Fruit fly (Drosophila melanogaster) whole organism, wandering third instar larva: Measurements from ENCODE around the gene CNMa.

ENCODE experiments used
- CG9705 ChIP-seq: fragments of 200-800 bp; sonication (Bioruptor generic); optimal IDR thresholded peaks from 2 replicates; lab custom pipeline; 2018; ENCODE audit warnings: missing biosample characterization, mild to moderate bottlenecking, missing genetic modification characterization
- CrebA ChIP-seq: fragments of 200-800 bp; sonication (Bioruptor generic); optimal IDR thresholded peaks from 2 replicates; lab custom pipeline; 2016; ENCODE audit warnings: missing biosample characterization, mild to moderate bottlenecking, missing genetic modification characterization, borderline replicate concordance
- Dfd ChIP-seq: fragments of >200 bp; optimal IDR thresholded peaks from 2 replicates; lab custom pipeline; 2017; ENCODE audit warnings: missing biosample characterization, missing genetic modification characterization
- Dif ChIP-seq: fragments of 200-275, 200-300 bp; sonication (Bioruptor generic); optimal IDR thresholded peaks from 2 replicates; lab custom pipeline; 2018; ENCODE audit warnings: missing biosample characterization, missing genetic modification characterization; ENCODE audit not compliant: partially characterized antibody
- GATAd ChIP-seq: sonication (Bioruptor generic); optimal IDR thresholded peaks from 2 replicates; lab custom pipeline; 2016; ENCODE audit warnings: missing biosample characterization, missing genetic modification characterization
- HLH106 ChIP-seq: fragments of 200-800 bp; optimal IDR thresholded peaks from 3 replicates; lab custom pipeline; 2019; ENCODE audit warnings: missing biosample characterization, mild to moderate bottlenecking, missing genetic modification characterization, moderate library complexity
- Hnf4 ChIP-seq: fragments of 200-800 bp; sonication (Bioruptor generic); optimal IDR thresholded peaks from 2 replicates; lab custom pipeline; 2016; ENCODE audit warnings: missing biosample characterization, mild to moderate bottlenecking, missing genetic modification characterization
- Hr78 ChIP-seq: fragments of >200 bp; optimal IDR thresholded peaks from 2 replicates; lab custom pipeline; 2017; ENCODE audit warnings: missing biosample characterization, missing genetic modification characterization
- Hr83 ChIP-seq: fragments of 200-300 bp; sonication (Bioruptor generic); optimal IDR thresholded peaks from 2 replicates; lab custom pipeline; 2016; ENCODE audit warnings: missing biosample characterization, mild to moderate bottlenecking, missing genetic modification characterization, moderate library complexity; ENCODE audit not compliant: poor library complexity, severe bottlenecking
- Myc ChIP-seq: fragments of >200 bp; optimal IDR thresholded peaks from 2 replicates; lab custom pipeline; 2017
- OdsH ChIP-seq: fragments of 200-800 bp; sonication (Bioruptor generic); optimal IDR thresholded peaks from 2 replicates; lab custom pipeline; 2016; ENCODE audit warnings: missing biosample characterization, mild to moderate bottlenecking, missing genetic modification characterization
- Rel ChIP-seq, 2 experiments: fragments of 200-800 bp; sonication (Bioruptor generic) in 1 of 2; optimal IDR thresholded peaks; 2 replicates in 1 of 2; 3 replicates in 1 of 2; lab custom pipeline; 2016 to 2019; ENCODE audit warnings: mild to moderate bottlenecking in 2 of 2, missing biosample characterization in 2 of 2, missing genetic modification characterization in 2 of 2, moderate library complexity in 1 of 2
- Sp1 ChIP-seq: fragments of 200-800 bp; sonication (Bioruptor generic); optimal IDR thresholded peaks from 3 replicates; lab custom pipeline; 2019; ENCODE audit warnings: missing biosample characterization, mild to moderate bottlenecking, missing genetic modification characterization, moderate library complexity
- Vsx2 ChIP-seq: fragments of 200-300, 225-300 bp; sonication (Bioruptor generic); optimal IDR thresholded peaks from 2 replicates; lab custom pipeline; 2018; ENCODE audit warnings: missing biosample characterization, missing genetic modification characterization; ENCODE audit not compliant: partially characterized antibody
- br ChIP-seq: fragments of 200-800 bp; sonication (Bioruptor generic); optimal IDR thresholded peaks from 2 replicates; lab custom pipeline; 2016; ENCODE audit warnings: missing biosample characterization, missing genetic modification characterization
- brk ChIP-seq: fragments of 200-800 bp; sonication (Bioruptor generic); optimal IDR thresholded peaks from 2 replicates; lab custom pipeline; 2016; ENCODE audit warnings: missing biosample characterization, mild to moderate bottlenecking, missing genetic modification characterization
- dl ChIP-seq, 2 experiments: fragments of 175-275, 200-275 bp in 1 of 2; fragments of 200-275 bp in 1 of 2; sonication (Bioruptor generic); optimal IDR thresholded peaks; lab custom pipeline; 2018; ENCODE audit warnings: mild to moderate bottlenecking in 2 of 2, missing biosample characterization in 2 of 2, missing genetic modification characterization in 2 of 2, moderate library complexity in 2 of 2; ENCODE audit not compliant: partially characterized antibody in 2 of 2, insufficient read depth in 1 of 2
- dmrt93B ChIP-seq: fragments of 200-800 bp; sonication (Bioruptor generic); optimal IDR thresholded peaks from 2 replicates; lab custom pipeline; 2018; ENCODE audit warnings: missing biosample characterization, mild to moderate bottlenecking, missing genetic modification characterization
- ey ChIP-seq: fragments of 200-800 bp; sonication (Bioruptor generic); optimal IDR thresholded peaks from 2 replicates; lab custom pipeline; 2016; ENCODE audit warnings: missing biosample characterization, missing genetic modification characterization
- foxo ChIP-seq, 2 experiments: fragments of 200-800 bp; sonication (Bioruptor generic); optimal IDR thresholded peaks; 2 replicates in 1 of 2; 3 replicates in 1 of 2; lab custom pipeline; 2016 to 2017; ENCODE audit warnings: missing biosample characterization in 2 of 2, missing genetic modification characterization in 2 of 2
- fru ChIP-seq: fragments of 200-800 bp; sonication (Bioruptor generic); optimal IDR thresholded peaks from 3 replicates; lab custom pipeline; 2016; ENCODE audit warnings: missing biosample characterization, mild to moderate bottlenecking, missing genetic modification characterization
- h ChIP-seq: fragments of 200-800 bp; sonication (Bioruptor generic); optimal IDR thresholded peaks from 3 replicates; lab custom pipeline; 2016; ENCODE audit warnings: missing biosample characterization, mild to moderate bottlenecking, missing genetic modification characterization
- jim ChIP-seq: fragments of 175-275, 200-325 bp; sonication (Bioruptor generic); optimal IDR thresholded peaks from 2 replicates; lab custom pipeline; 2016; ENCODE audit warnings: missing biosample characterization, mild to moderate bottlenecking, missing genetic modification characterization
- pan ChIP-seq: fragments of >200 bp; optimal IDR thresholded peaks from 2 replicates; lab custom pipeline; 2017
- psq ChIP-seq: fragments of 200-800 bp; sonication (Bioruptor generic); optimal IDR thresholded peaks from 3 replicates; lab custom pipeline; 2017; ENCODE audit warnings: missing biosample characterization, mild to moderate bottlenecking, missing genetic modification characterization, moderate library complexity
- rgr ChIP-seq: fragments of 200-800 bp; sonication (Bioruptor generic); optimal IDR thresholded peaks from 3 replicates; lab custom pipeline; 2016; ENCODE audit warnings: missing biosample characterization, mild to moderate bottlenecking, missing genetic modification characterization
- sage ChIP-seq: fragments of 200-800 bp; sonication (Bioruptor generic); optimal IDR thresholded peaks from 2 replicates; lab custom pipeline; 2016; ENCODE audit warnings: missing biosample characterization, mild to moderate bottlenecking, missing genetic modification characterization
- sv ChIP-seq: fragments of 200-800 bp; sonication (Bioruptor generic); optimal IDR thresholded peaks from 3 replicates; lab custom pipeline; 2016; ENCODE audit warnings: missing biosample characterization, missing genetic modification characterization
- usp ChIP-seq: fragments of >200 bp; optimal IDR thresholded peaks from 2 replicates; lab custom pipeline; 2017; ENCODE audit warnings: missing biosample characterization, missing genetic modification characterization
- woc ChIP-seq: sonication (Bioruptor generic); optimal IDR thresholded peaks from 2 replicates; lab custom pipeline; 2016; ENCODE audit warnings: missing biosample characterization, mild to moderate bottlenecking, missing genetic modification characterization

Gene CNMa

dm6 chr3L:1886125-1886544, 30.7 kb upstream of the CNMa start (continued):
- TF ChIP-seq Hr78: no peak
- TF ChIP-seq jim (GFP tag; lab: Kevin White, UChicago): no peak

dm6 chr3L:1885436-1885835, 30.0 kb upstream of the CNMa start, which contains the start of gene Tmhs:
Gene Tmhs, plus strand, starts transcription at chr3L:1885657.
- TF ChIP-seq Dif: peak; percentile 73
- TF ChIP-seq Hnf4: no peak
- peak; percentile 50 to 83 for TF ChIP-seq dl (GFP tag; optimal IDR thresholded peaks at IDR 0.05; lab: Kevin White, UChicago; ENCODE audit: insufficient read depth in 1 of 2, partially characterized antibody in 2 of 2)
- TF ChIP-seq brk: no peak
- TF ChIP-seq Hr83 (GFP tag; lab: Kevin White, UChicago): peak; percentile 29

- TF ChIP-seq Sp1 (GFP tag; lab: Kevin White, UChicago): no peak
- TF ChIP-seq Rel (GFP tag; optimal IDR thresholded peaks at IDR 0.05; lab: Kevin White, UChicago): no peak
- peak; percentile 97 for TF ChIP-seq Rel (tag; optimal IDR thresholded peaks at IDR 0.05; lab: Kevin White, UChicago)
- no peak for TF ChIP-seq dl (GFP tag; optimal IDR thresholded peaks at IDR 0.05; lab: Kevin White, UChicago; ENCODE audit: insufficient read depth in 1 of 2, partially characterized antibody in 2 of 2)
- TF ChIP-seq sage (GFP tag; lab: Kevin White, UChicago): peak; percentile 14
- TF ChIP-seq Myc: peak; percentile 69
These were observed 29.3 kb upstream of the CNMa start, which contains the start of gene Aprt for dm6 chr3L:1884652-1885051. Gene Aprt, minus strand, starts transcription at chr3L:1885019.

- no peak for TF ChIP-seq fru (GFP tag; lab: Kevin White, UChicago)
- no peak for TF ChIP-seq pan (lab: Kevin White, UChicago)
- peak; percentile 5 for TF ChIP-seq Myc
These were observed 27.6 kb upstream of the CNMa start, which contains the start of gene CG13937 for dm6 chr3L:1882868-1883554. Gene CG13937, minus strand, starts transcription at chr3L:1883041.

- TF ChIP-seq fru (GFP tag; lab: Kevin White, UChicago) (peak; percentile 11), Hr83 (GFP tag; lab: Kevin White, UChicago) (no peak), rgr (peak; percentile 48), h (GFP tag; lab: Kevin White, UChicago) (peak; percentile 39), OdsH (peak; percentile 29), Rel (GFP tag; optimal IDR thresholded peaks at IDR 0.05; lab: Kevin White, UChicago) (no peak), Rel (tag; optimal IDR thresholded peaks at IDR 0.05; lab: Kevin White, UChicago) (no peak), foxo (GFP tag; optimal IDR thresholded peaks at IDR 0.05; lab: Kevin White, UChicago) (peak in 1 of 2 experiments; percentile 30)
- TF ChIP-seq, all 38 proteins: peak for 5
These were observed 26.5 kb upstream of the CNMa start for dm6 chr3L:1881919-1882318.

dm6 chr3L:1880692-1881091, 25.3 kb upstream of the CNMa start:
- TF ChIP-seq Hr83 (GFP tag; lab: Kevin White, UChicago) (no peak), h (GFP tag; lab: Kevin White, UChicago) (peak; percentile 29)

dm6 chr3L:1876215-1876625, 20.8 kb upstream of the CNMa start, which contains the start of gene dre4:
Gene dre4, minus strand, starts transcription at chr3L:1876312.
- TF ChIP-seq foxo (GFP tag; optimal IDR thresholded peaks at IDR 0.05; lab: Kevin White, UChicago) (peak in 1 of 2 experiments; percentile 66), fru (GFP tag; lab: Kevin White, UChicago) (no peak), dmrt93B (GFP tag; lab: Kevin White, UChicago) (peak; percentile 7), GATAd (GFP tag; lab: Kevin White, UChicago) (no peak), Vsx2 (GFP tag; lab: Kevin White, UChicago) (no peak), h (GFP tag; lab: Kevin White, UChicago) (peak; percentile 65), CrebA (GFP tag; lab: Kevin White, UChicago) (no peak), sv (GFP tag; lab: Kevin White, UChicago) (peak; percentile 61), usp (GFP tag; lab: Kevin White, UChicago) (no peak), Dfd (GFP tag; lab: Kevin White, UChicago) (no peak), HLH106 (peak; percentile 36), psq (peak; percentile 37), jim (GFP tag; lab: Kevin White, UChicago) (no peak), br (GFP tag; lab: Kevin White, UChicago) (peak; percentile 9), sage (GFP tag; lab: Kevin White, UChicago) (no peak), Sp1 (GFP tag; lab: Kevin White, UChicago) (peak; percentile 35), Dif (no peak), rgr (peak; percentile 59), woc (GFP tag; lab: Kevin White, UChicago) (no peak), ey (peak; percentile 43), OdsH (peak; percentile 61), CG9705 (GFP tag; lab: Kevin White, UChicago) (no peak), brk (no peak), Hr78 (no peak)
- TF ChIP-seq, all 38 proteins: peak for 11
